Fruit fly (Drosophila melanogaster): Measurements from ENCODE around the gene CG34437.

Gene CG34437

dm6 chr3R:28327132-28327531 is 43.6 kb downstream of the CG34437 start (continued):
- peak; percentile 1 for TF ChIP-seq pho (GFP tag; optimal IDR thresholded peaks at IDR 0.05)
- TF ChIP-seq CG8478 (optimal IDR thresholded peaks at IDR 0.05), result no peak
- peak; percentile 8 for TF ChIP-seq CG7928 (GFP tag; optimal IDR thresholded peaks at IDR 0.05)
- no peak for TF ChIP-seq CG1233 (GFP tag; optimal IDR thresholded peaks at IDR 0.05)
- TF ChIP-seq PHDP (tag; optimal IDR thresholded peaks at IDR 0.05), result peak; percentile 54
- no peak for TF ChIP-seq NC2α (GFP tag; optimal IDR thresholded peaks at IDR 0.05)
- peak; percentile 42 for TF ChIP-seq CG2120 (GFP tag; optimal IDR thresholded peaks at IDR 0.05)
- no peak for TF ChIP-seq CG10366 (GFP tag; IDR thresholded peaks at IDR 0.05)
- TF ChIP-seq CG18011 (GFP tag; optimal IDR thresholded peaks at IDR 0.05), result no peak
- no peak for TF ChIP-seq D19B (GFP tag; optimal IDR thresholded peaks at IDR 0.05)
- peak; percentile 48 for TF ChIP-seq kay (GFP tag; optimal IDR thresholded peaks at IDR 0.05)
- TF ChIP-seq Nf-YA (GFP tag; IDR thresholded peaks at IDR 0.05), result no peak
- no peak for TF ChIP-seq CG9797 (GFP tag; optimal IDR thresholded peaks at IDR 0.05)
- peak; percentile 65 for TF ChIP-seq CG3281 (GFP tag; optimal IDR thresholded peaks at IDR 0.05)
- no peak for TF ChIP-seq en (GFP tag; optimal IDR thresholded peaks at IDR 0.05)
- TF ChIP-seq scrt (GFP tag; optimal IDR thresholded peaks at IDR 0.05), result no peak
- no peak for TF ChIP-seq psq (GFP tag; optimal IDR thresholded peaks at IDR 0.05)
- TF ChIP-seq CG1832 (GFP tag; optimal IDR thresholded peaks at IDR 0.05), result no peak
- TF ChIP-seq CG10959 (GFP tag; IDR thresholded peaks at IDR 0.05), result no peak
- TF ChIP-seq CG1792 (GFP tag; optimal IDR thresholded peaks at IDR 0.05), result no peak
- no peak for TF ChIP-seq sens (GFP tag)
- TF ChIP-seq CG6254 (GFP tag; optimal IDR thresholded peaks at IDR 0.05), result no peak
- TF ChIP-seq H15 (GFP tag; IDR thresholded peaks at IDR 0.05), result no peak
- TF ChIP-seq az2 (GFP tag; optimal IDR thresholded peaks at IDR 0.05), result peak; percentile 43
- TF ChIP-seq CG12659 (GFP tag; optimal IDR thresholded peaks at IDR 0.05), result no peak
- no peak for TF ChIP-seq CG15073 (GFP tag; optimal IDR thresholded peaks at IDR 0.05)
- TF ChIP-seq CG9609 (GFP tag; optimal IDR thresholded peaks at IDR 0.05), result peak; percentile 9
- TF ChIP-seq CG10979 (tag; optimal IDR thresholded peaks at IDR 0.05), result peak; percentile 15
- no peak for TF ChIP-seq crol (GFP tag; IDR thresholded peaks at IDR 0.05)
- no peak for TF ChIP-seq nerfin-1 (tag; optimal IDR thresholded peaks at IDR 0.05)
- peak; percentile 41 for TF ChIP-seq Hr3 (GFP tag; optimal IDR thresholded peaks at IDR 0.05)
- peak; percentile 64 for TF ChIP-seq Sox102F (GFP tag; optimal IDR thresholded peaks at IDR 0.05)
- peak; percentile 3 for TF ChIP-seq Six4 (GFP tag; optimal IDR thresholded peaks at IDR 0.05)
- TF ChIP-seq CG34376 (GFP tag; optimal IDR thresholded peaks at IDR 0.05), result no peak
- TF ChIP-seq CG10147 (GFP tag; optimal IDR thresholded peaks at IDR 0.05), result no peak
- peak; percentile 10 for TF ChIP-seq CG15514 (GFP tag; optimal IDR thresholded peaks at IDR 0.05)
- TF ChIP-seq CG15011 (GFP tag; optimal IDR thresholded peaks at IDR 0.05), result peak; percentile 1
- TF ChIP-seq CG5180 (GFP tag; optimal IDR thresholded peaks at IDR 0.05), result no peak
- peak in 1 of 2 experiments; percentile 69 for TF ChIP-seq Hr51 (GFP tag; optimal IDR thresholded peaks at IDR 0.05)
- TF ChIP-seq her (GFP tag; optimal IDR thresholded peaks at IDR 0.05), result no peak
- peak; percentile 40 for TF ChIP-seq CG2712 (tag; optimal IDR thresholded peaks at IDR 0.05)
- peak; percentile 35 for TF ChIP-seq Hmr (GFP tag; optimal IDR thresholded peaks at IDR 0.05)
- no peak for TF ChIP-seq fru (optimal IDR thresholded peaks at IDR 0.05)
- no peak for TF ChIP-seq CG12299 (tag; optimal IDR thresholded peaks at IDR 0.05)
- peak in 1 of 2 experiments; percentile 20 for TF ChIP-seq Pdp1 (GFP tag; optimal IDR thresholded peaks at IDR 0.05)
- peak; percentile 55 for TF ChIP-seq Xbp1 (GFP tag; optimal IDR thresholded peaks at IDR 0.05)
- TF ChIP-seq CG17829 (tag; optimal IDR thresholded peaks at IDR 0.05), result peak; percentile 29
- TF ChIP-seq tx (GFP tag; optimal IDR thresholded peaks at IDR 0.05), result no peak
- TF ChIP-seq CoRest (tag; optimal IDR thresholded peaks at IDR 0.05), result peak; percentile 55
- TF ChIP-seq CG1602 (GFP tag; optimal IDR thresholded peaks at IDR 0.05), result no peak
- TF ChIP-seq CG17568 (GFP tag; optimal IDR thresholded peaks at IDR 0.05), result peak; percentile 62
- no peak for TF ChIP-seq zfh2 (GFP tag; optimal IDR thresholded peaks at IDR 0.05)

Measured in whole organism, embryonic.